Worm (Caenorhabditis elegans): ENCODE data around the gene B0336.13.

- TF ChIP-seq W03F9.2 (tag; optimal IDR thresholded peaks at IDR 0.05) (no peak), him-1 (tag; optimal IDR thresholded peaks at IDR 0.05) (no peak)
Measured at ce11 chrIII:5734905-5735304, 41.1 kb downstream of the B0336.13 start, which contains the start of gene B0244.10.
